Worm (Caenorhabditis elegans) whole organism, L4 larva: ENCODE results near the gene gst-6.
"Not testable (repeated sequence)": the region's sequence is repeated elsewhere in the genome, so short reads cannot be mapped to it uniquely, and the experiment has no call there.

ENCODE experiments used
- F10B5.3 ChIP-seq: sonication (generic microtip); optimal IDR thresholded peaks from 2 replicates; lab custom pipeline; 2016; ENCODE audit warnings: mild to moderate bottlenecking, missing genetic modification characterization, missing compliant biosample characterization
- F26F4.8 ChIP-seq: fragments of 200-800 bp; sonication (Bioruptor generic); conservative IDR thresholded peaks from 2 replicates; pipeline ENCODE4 v1.3.6; 2022; ENCODE audit warnings: missing genetic modification characterization, missing compliant biosample characterization
- F37D6.2 ChIP-seq: sonication (generic microtip); optimal IDR thresholded peaks from 2 replicates; lab custom pipeline; 2016; ENCODE audit warnings: mild to moderate bottlenecking, missing genetic modification characterization, missing compliant biosample characterization
- Y105C5A.15 ChIP-seq: fragments of 200-800 bp; sonication (Bioruptor generic); IDR thresholded peaks from 2 replicates; pipeline ENCODE4 v1.3.6; 2022; ENCODE audit warnings: missing genetic modification characterization, missing compliant biosample characterization
- Y5F2A.4 ChIP-seq: fragments of 200-800 bp; sonication (Bioruptor generic); optimal IDR thresholded peaks from 2 replicates; lab custom pipeline; 2018; ENCODE audit warnings: mild to moderate bottlenecking, missing genetic modification characterization, missing compliant biosample characterization
- ZK546.5 ChIP-seq, 2 experiments: sonication (generic microtip); optimal IDR thresholded peaks; 2 replicates each; lab custom pipeline; 2017; ENCODE audit warnings: missing biosample characterization in 2 of 2, missing genetic modification characterization in 2 of 2
- aha-1 ChIP-seq: fragments of 150-350 bp; peaks from one replicate; lab custom pipeline; 2014; ENCODE audit warnings: missing biosample characterization, missing genetic modification characterization
- ceh-20 ChIP-seq: fragments of 200-800 bp; sonication (Bioruptor generic); IDR thresholded peaks from 2 replicates; pipeline ENCODE4 v1.3.6; 2022; ENCODE audit warnings: missing genetic modification reagents, missing genetic modification characterization, missing compliant biosample characterization
- ceh-44 ChIP-seq: fragments of 200-800 bp; sonication (Bioruptor generic); IDR thresholded peaks from 2 replicates; pipeline ENCODE4 v1.3.6; 2022; ENCODE audit warnings: missing genetic modification reagents, missing genetic modification characterization, missing compliant biosample characterization
- ces-1 ChIP-seq: fragments of 150-350 bp; sonication (generic microtip); optimal IDR thresholded peaks from 4 replicates; lab custom pipeline; 2014; ENCODE audit warnings: missing biosample characterization, missing genetic modification reagents, missing genetic modification characterization
- ctbp-1 ChIP-seq: fragments of 200-800 bp; sonication (Bioruptor generic); IDR thresholded peaks from 2 replicates; pipeline ENCODE4 v1.3.6; 2022; ENCODE audit warnings: missing genetic modification reagents, missing genetic modification characterization, missing compliant biosample characterization
- daf-12 ChIP-seq: fragments of 150-350 bp; optimal IDR thresholded peaks from 2 replicates; lab custom pipeline; 2014; ENCODE audit warnings: missing biosample characterization, missing genetic modification reagents, missing genetic modification characterization
- dmd-6 ChIP-seq: fragments of 200-800 bp; sonication (Bioruptor generic); IDR thresholded peaks from 2 replicates; pipeline ENCODE4 v1.3.6; 2022; ENCODE audit warnings: missing genetic modification reagents, missing genetic modification characterization, missing compliant biosample characterization
- dpl-1 ChIP-seq: fragments of 150-350 bp; optimal IDR thresholded peaks from 2 replicates; lab custom pipeline; 2014; ENCODE audit warnings: missing biosample characterization, missing genetic modification reagents, missing genetic modification characterization
- duxl-1 ChIP-seq: sonication (generic microtip); optimal IDR thresholded peaks from 2 replicates; lab custom pipeline; 2016; ENCODE audit warnings: mild to moderate bottlenecking, missing genetic modification characterization, moderate library complexity, missing compliant biosample characterization; ENCODE audit not compliant: poor library complexity
- dve-1 ChIP-seq: sonication (generic microtip); optimal IDR thresholded peaks from 2 replicates; lab custom pipeline; 2017; ENCODE audit warnings: antibody characterized with exemption, mild to moderate bottlenecking, missing genetic modification characterization, missing compliant biosample characterization; ENCODE audit not compliant: insufficient read depth
- hif-1 ChIP-seq, 2 experiments: sonication (generic microtip); optimal IDR thresholded peaks; 2 replicates each; lab custom pipeline; 2016 to 2017; ENCODE audit warnings: missing compliant biosample characterization in 2 of 2, missing genetic modification characterization in 2 of 2, missing genetic modification reagents in 2 of 2, missing genotype in 2 of 2, mild to moderate bottlenecking in 1 of 2
- lin-13 ChIP-seq: fragments of 150-350 bp; optimal IDR thresholded peaks from 2 replicates; lab custom pipeline; 2014; ENCODE audit warnings: missing biosample characterization, missing genetic modification reagents, missing genetic modification characterization
- mdl-1 ChIP-seq, 2 experiments: fragments of 150-350 bp in 1 of 2; sonication (generic microtip) in 1 of 2; optimal IDR thresholded peaks; 2 replicates each; lab custom pipeline; 2014 to 2017; ENCODE audit warnings: missing biosample characterization in 2 of 2, missing genetic modification characterization in 2 of 2
- mdt-29 ChIP-seq: fragments of 200-800 bp; sonication (Bioruptor generic); IDR thresholded peaks from 2 replicates; pipeline ENCODE4 v1.3.6; 2022; ENCODE audit warnings: missing genetic modification reagents, missing genetic modification characterization, missing compliant biosample characterization
- mep-1 ChIP-seq: fragments of 150-350 bp; sonication (generic microtip); optimal IDR thresholded peaks from 3 replicates; lab custom pipeline; 2014; ENCODE audit warnings: missing biosample characterization, missing genetic modification characterization
- mes-2 ChIP-seq: sonication (generic microtip); optimal IDR thresholded peaks from 2 replicates; lab custom pipeline; 2016; ENCODE audit warnings: missing genotype, mild to moderate bottlenecking, missing genetic modification characterization, missing compliant biosample characterization; ENCODE audit not compliant: poor library complexity, severe bottlenecking
- mxl-2 ChIP-seq: fragments of 200-800 bp; sonication (Bioruptor generic); conservative IDR thresholded peaks from 2 replicates; pipeline ENCODE4 v1.3.6; 2022; ENCODE audit warnings: missing genetic modification reagents, missing genetic modification characterization, missing compliant biosample characterization
- mxl-3 ChIP-seq: fragments of 200-800 bp; sonication (Bioruptor generic); optimal IDR thresholded peaks from 2 replicates; lab custom pipeline; 2018; ENCODE audit warnings: mild to moderate bottlenecking, missing genetic modification characterization, missing compliant biosample characterization
- nhr-41 ChIP-seq: fragments of 200-800 bp; sonication (Bioruptor generic); IDR thresholded peaks from 2 replicates; pipeline ENCODE4 v1.3.6; 2022; ENCODE audit warnings: missing genetic modification reagents, missing genetic modification characterization, missing compliant biosample characterization
- nhr-42 ChIP-seq: fragments of 200-800 bp; sonication (Bioruptor generic); IDR thresholded peaks from 2 replicates; pipeline ENCODE4 v1.3.6; 2022; ENCODE audit warnings: missing genetic modification characterization, missing compliant biosample characterization
- nhr-6 ChIP-seq: fragments of 150-350 bp; optimal IDR thresholded peaks from 2 replicates; lab custom pipeline; 2014; ENCODE audit warnings: missing biosample characterization, missing genetic modification characterization
- nhr-77 ChIP-seq: fragments of 150-350 bp; optimal IDR thresholded peaks from 2 replicates; lab custom pipeline; 2014; ENCODE audit warnings: missing biosample characterization, missing genetic modification characterization
- pha-4 ChIP-seq, 2 experiments: fragments of 150-350 bp in 1 of 2; fragments of 200-800 bp in 1 of 2; sonication (Bioruptor generic) in 1 of 2; IDR thresholded peaks in 1 of 2; optimal IDR thresholded peaks in 1 of 2; 2 replicates each; pipeline versions ENCODE4 v1.3.6 to Lab custom; 2014 to 2022; ENCODE audit warnings: missing genetic modification characterization in 2 of 2, missing genetic modification reagents in 2 of 2, missing biosample characterization in 1 of 2, missing compliant biosample characterization in 1 of 2
- php-3 ChIP-seq: fragments of 200-800 bp; sonication (Bioruptor generic); IDR thresholded peaks from 2 replicates; pipeline ENCODE4 v1.3.6; 2022; ENCODE audit warnings: missing genetic modification reagents, missing genetic modification characterization, missing compliant biosample characterization
- pqm-1 ChIP-seq: sonication (generic microtip); optimal IDR thresholded peaks from 2 replicates; lab custom pipeline; 2017; ENCODE audit warnings: missing biosample characterization, missing genetic modification characterization
- rbr-2 ChIP-seq: sonication (generic microtip); optimal IDR thresholded peaks from 2 replicates; lab custom pipeline; 2016; ENCODE audit warnings: missing genotype, missing genetic modification characterization, missing compliant biosample characterization
- saeg-2 ChIP-seq: fragments of 200-800 bp; sonication (Bioruptor generic); IDR thresholded peaks from 2 replicates; pipeline ENCODE4 v1.3.6; 2022; ENCODE audit warnings: missing genetic modification reagents, missing genetic modification characterization, missing compliant biosample characterization
- sdz-12 ChIP-seq: fragments of 200-800 bp; sonication (Bioruptor generic); optimal IDR thresholded peaks from 2 replicates; lab custom pipeline; 2018; ENCODE audit warnings: mild to moderate bottlenecking, missing genetic modification characterization, missing compliant biosample characterization
- set-16 ChIP-seq: fragments of 200-800 bp; sonication (Bioruptor generic); IDR thresholded peaks from 2 replicates; pipeline ENCODE4 v1.3.6; 2022; ENCODE audit warnings: missing genetic modification reagents, missing genetic modification characterization, missing compliant biosample characterization
- snpc-1.2 ChIP-seq: fragments of 200-800 bp; sonication (Bioruptor generic); IDR thresholded peaks from 2 replicates; pipeline ENCODE4 v1.3.6; 2022; ENCODE audit warnings: missing genetic modification reagents, missing genetic modification characterization, missing compliant biosample characterization
- spr-3 ChIP-seq: fragments of 200-800 bp; sonication (Bioruptor generic); optimal IDR thresholded peaks from 2 replicates; lab custom pipeline; 2018; ENCODE audit warnings: mild to moderate bottlenecking, missing genetic modification characterization, missing compliant biosample characterization
- tag-97 ChIP-seq: fragments of 200-800 bp; sonication (Bioruptor generic); IDR thresholded peaks from 2 replicates; pipeline ENCODE4 v1.3.6; 2022; ENCODE audit warnings: missing genetic modification characterization, missing compliant biosample characterization
- tra-1 ChIP-seq: fragments of 200-800 bp; sonication (Bioruptor generic); IDR thresholded peaks from 2 replicates; pipeline ENCODE4 v1.3.6; 2022; ENCODE audit warnings: missing genetic modification reagents, missing genetic modification characterization, missing compliant biosample characterization
- unc-39 ChIP-seq: sonication (generic microtip); optimal IDR thresholded peaks from 2 replicates; lab custom pipeline; 2017; ENCODE audit warnings: missing biosample characterization, missing genetic modification characterization
- unc-62 ChIP-seq, 3 experiments: fragments of 150-350 bp in 1 of 3; sonication (generic microtip); optimal IDR thresholded peaks in 2 of 3; peaks in 1 of 3; 1 replicate in 1 of 3; 2 replicates in 2 of 3; lab custom pipeline; 2014 to 2017; ENCODE audit warnings: missing biosample characterization in 3 of 3, missing genetic modification characterization in 3 of 3, missing genetic modification reagents in 3 of 3, missing genotype in 1 of 3
- zag-1 ChIP-seq: fragments of 150-350 bp; optimal IDR thresholded peaks from 2 replicates; lab custom pipeline; 2014; ENCODE audit warnings: missing biosample characterization, missing genetic modification characterization
- zfp-2 ChIP-seq: sonication (generic microtip); optimal IDR thresholded peaks from 2 replicates; lab custom pipeline; 2016; ENCODE audit warnings: mild to moderate bottlenecking, missing genetic modification characterization, missing compliant biosample characterization
- zip-11 ChIP-seq: fragments of 200-800 bp; sonication (Bioruptor generic); IDR thresholded peaks from 2 replicates; pipeline ENCODE4 v1.3.6; 2022; ENCODE audit warnings: missing genetic modification characterization, missing compliant biosample characterization

The gst-6 gene

ce11 chrII:4902035-4902434 is 22.3 kb downstream of the gst-6 start, which contains the start of gene R05F9.9 (continued):
- TF ChIP-seq mes-2 (tag; lab: Kevin White, UChicago) (peak; percentile 68), snpc-1.2 (GFP tag; lab: Robert Waterston, UW) (no peak), Y105C5A.15 (GFP tag; lab: Robert Waterston, UW) (no peak), tra-1 (GFP tag; lab: Robert Waterston, UW) (no peak), ctbp-1 (GFP tag; lab: Robert Waterston, UW) (no peak), nhr-77 (tag; lab: Kevin White, UChicago) (no peak), unc-39 (tag; lab: Kevin White, UChicago) (no peak), zag-1 (tag; lab: Kevin White, UChicago) (no peak), ceh-44 (GFP tag; lab: Robert Waterston, UW) (no peak)

ce11 chrII:4903696-4904095 is 24.0 kb downstream of the gst-6 start, which contains the start of gene sgt-1:
sgt-1 (minus strand) TSS chrII:4903796.
- TF ChIP-seq tra-1 (GFP tag; lab: Robert Waterston, UW); zfp-2 (tag; lab: Kevin White, UChicago); nhr-77 (tag; lab: Kevin White, UChicago): not testable (repeated sequence)

- TF ChIP-seq mdt-29 (GFP tag; lab: Robert Waterston, UW) (peak; percentile 58; the same call in 1 of the 2 replicates), mdl-1 (tag; optimal IDR thresholded peaks at IDR 0.05; lab: Kevin White, UChicago) (peak; percentile 37 to 86), dve-1 (tag; lab: Kevin White, UChicago) (peak; percentile 75), F26F4.8 (GFP tag; lab: Robert Waterston, UW) (no peak), pqm-1 (no peak), aha-1 (tag; lab: Kevin White, UChicago) (no peak), hif-1 (tag; optimal IDR thresholded peaks at IDR 0.05; lab: Kevin White, UChicago) (peak in 1 of 2 experiments; percentile 67), Y5F2A.4 (GFP tag; lab: Kevin White, UChicago) (no peak), nhr-6 (tag; lab: Kevin White, UChicago) (peak; percentile 41), zip-11 (GFP tag; lab: Robert Waterston, UW) (no peak), nhr-41 (GFP tag; lab: Robert Waterston, UW) (no peak), F37D6.2 (tag; lab: Kevin White, UChicago) (peak; percentile 40), dpl-1 (GFP tag; lab: Kevin White, UChicago) (peak; percentile 56), ceh-20 (GFP tag; lab: Robert Waterston, UW) (peak; percentile 66; the same call in 1 of the 2 replicates), nhr-77 (tag; lab: Kevin White, UChicago) (peak; percentile 77), daf-12 (tag; lab: Kevin White, UChicago) (no peak), mxl-3 (GFP tag; lab: Kevin White, UChicago) (peak; percentile 80), pha-4 (GFP tag; IDR thresholded peaks at IDR 0.05; lab: Robert Waterston, UW) (peak; percentile 37; the same call in 1 of the 2 replicates), pha-4 (tag; optimal IDR thresholded peaks at IDR 0.05; lab: Kevin White, UChicago) (peak; percentile 23), rbr-2 (tag; lab: Kevin White, UChicago) (peak; percentile 64), F10B5.3 (tag; lab: Kevin White, UChicago) (no peak), mes-2 (tag; lab: Kevin White, UChicago) (peak; percentile 79), ZK546.5 (tag; optimal IDR thresholded peaks at IDR 0.05; lab: Kevin White, UChicago) (no peak), dmd-6 (GFP tag; lab: Robert Waterston, UW) (peak; percentile 66), nhr-42 (GFP tag; lab: Robert Waterston, UW) (no peak), saeg-2 (GFP tag; lab: Robert Waterston, UW) (no peak), sdz-12 (GFP tag; lab: Kevin White, UChicago) (no peak), lin-13 (GFP tag; lab: Kevin White, UChicago) (peak; percentile 60), mxl-2 (GFP tag; lab: Robert Waterston, UW) (no peak), tag-97 (GFP tag; lab: Robert Waterston, UW) (no peak), Y105C5A.15 (GFP tag; lab: Robert Waterston, UW) (no peak), ces-1 (GFP tag; lab: Kevin White, UChicago) (peak; percentile 9), mep-1 (tag; lab: Kevin White, UChicago) (peak; percentile 78), spr-3 (GFP tag; lab: Kevin White, UChicago) (no peak), set-16 (0 out of 2 replicates have a peak, but pooled peaks have one; percentile 11), php-3 (0 out of 2 replicates have a peak, but pooled peaks have one; percentile 37), unc-62 (GFP tag; optimal IDR thresholded peaks at IDR 0.05 in 1 of 2; lab: Kevin White, UChicago) (peak in 1 of 2 experiments; percentile 98), unc-62 (tag; optimal IDR thresholded peaks at IDR 0.05; lab: Kevin White, UChicago) (no peak), duxl-1 (tag; lab: Kevin White, UChicago) (no peak)
These were observed 24.6 kb downstream of the gst-6 start for ce11 chrII:4904277-4904676.
